Fruit fly (Drosophila melanogaster) whole organism, adult: ENCODE results near the gene CG6325.

Source experiments
- CG11617 ChIP-seq: fragments of 200-800 bp; sonication (Bioruptor generic); optimal IDR thresholded peaks from 2 replicates; lab custom pipeline; 2017; ENCODE audit warnings: mild to moderate bottlenecking, missing biosample characterization, missing genetic modification reagents, missing genetic modification characterization
- CG12768 ChIP-seq: fragments of 200-800 bp; sonication (Bioruptor generic); optimal IDR thresholded peaks from 2 replicates; lab custom pipeline; 2017; ENCODE audit warnings: missing biosample characterization, missing genetic modification characterization, mild to moderate bottlenecking, moderate library complexity, missing genetic modification reagents
- CG14711 ChIP-seq: fragments of 200-800 bp; sonication (Bioruptor generic); optimal IDR thresholded peaks from 2 replicates; lab custom pipeline; 2018; ENCODE audit warnings: missing biosample characterization, mild to moderate bottlenecking, missing genetic modification characterization, moderate library complexity
- CG1620 ChIP-seq: fragments of 200-800 bp; sonication (Bioruptor generic); optimal IDR thresholded peaks from 2 replicates; lab custom pipeline; 2016; ENCODE audit warnings: missing biosample characterization, missing genetic modification characterization
- CG33017 ChIP-seq: fragments of 200-800 bp; sonication (Bioruptor generic); optimal IDR thresholded peaks from 2 replicates; lab custom pipeline; 2018; ENCODE audit warnings: missing biosample characterization, mild to moderate bottlenecking, missing genetic modification characterization, moderate library complexity
- CG5204 ChIP-seq: fragments of 200-800 bp; sonication (Bioruptor generic); optimal IDR thresholded peaks from 2 replicates; lab custom pipeline; 2016; ENCODE audit warnings: missing biosample characterization, missing genetic modification characterization
- CG7045 ChIP-seq: fragments of 200-800 bp; sonication (Bioruptor generic); optimal IDR thresholded peaks from 2 replicates; lab custom pipeline; 2017; ENCODE audit warnings: missing biosample characterization, mild to moderate bottlenecking, missing genetic modification characterization
- CG7101 ChIP-seq: fragments of 200-800 bp; sonication (Bioruptor generic); optimal IDR thresholded peaks from 2 replicates; lab custom pipeline; 2018; ENCODE audit warnings: missing biosample characterization, mild to moderate bottlenecking, missing genetic modification characterization, moderate library complexity
- Clk ChIP-seq: fragments of 200-800 bp; sonication (Bioruptor generic); optimal IDR thresholded peaks from 2 replicates; lab custom pipeline; 2017; ENCODE audit warnings: missing biosample characterization, missing genetic modification characterization
- Crg-1 ChIP-seq: fragments of 200-800 bp; sonication (Bioruptor generic); optimal IDR thresholded peaks from 2 replicates; lab custom pipeline; 2016; ENCODE audit warnings: missing biosample characterization, missing genetic modification characterization
- Hr96 ChIP-seq: fragments of 200-800 bp; sonication (Bioruptor generic); optimal IDR thresholded peaks from 2 replicates; lab custom pipeline; 2016; ENCODE audit warnings: missing biosample characterization, missing genetic modification characterization
- Mnt ChIP-seq: fragments of 200-800 bp; sonication (Bioruptor generic); optimal IDR thresholded peaks from 2 replicates; lab custom pipeline; 2016; ENCODE audit warnings: missing biosample characterization, mild to moderate bottlenecking, missing genetic modification characterization
- bab1 ChIP-seq: fragments of 200-800 bp; sonication (Bioruptor generic); optimal IDR thresholded peaks from 3 replicates; lab custom pipeline; 2019; ENCODE audit warnings: missing biosample characterization, mild to moderate bottlenecking, missing genetic modification characterization, moderate library complexity
- cic ChIP-seq: fragments of 200-800 bp; sonication (Bioruptor generic); optimal IDR thresholded peaks from 2 replicates; lab custom pipeline; 2017; ENCODE audit warnings: missing biosample characterization, mild to moderate bottlenecking, missing genetic modification characterization, moderate library complexity
- cnc ChIP-seq, 2 experiments: fragments of >200 bp; optimal IDR thresholded peaks; 2 replicates each; lab custom pipeline; 2017
- kay ChIP-seq: fragments of 200-800 bp; sonication (Bioruptor generic); peaks from one replicate; lab custom pipeline; 2016; ENCODE audit warnings: missing biosample characterization, missing genetic modification characterization, borderline replicate concordance
- ovo ChIP-seq: fragments of 200-800 bp; sonication (Bioruptor generic); optimal IDR thresholded peaks from 2 replicates; lab custom pipeline; 2016; ENCODE audit warnings: missing biosample characterization, missing genetic modification characterization
- pad ChIP-seq: fragments of 200-800 bp; sonication (Bioruptor generic); optimal IDR thresholded peaks from 3 replicates; lab custom pipeline; 2017; ENCODE audit warnings: missing biosample characterization, missing genetic modification characterization, mild to moderate bottlenecking, moderate library complexity, missing genetic modification reagents
- tj ChIP-seq: fragments of 200-800 bp; sonication (Bioruptor generic); optimal IDR thresholded peaks from 3 replicates; lab custom pipeline; 2017; ENCODE audit warnings: missing biosample characterization, mild to moderate bottlenecking, missing genetic modification characterization, moderate library complexity
- toe ChIP-seq: fragments of 200-800 bp; sonication (Bioruptor generic); optimal IDR thresholded peaks from 2 replicates; lab custom pipeline; 2016; ENCODE audit warnings: missing biosample characterization, missing genetic modification characterization

The CG6325 gene

DNA sequence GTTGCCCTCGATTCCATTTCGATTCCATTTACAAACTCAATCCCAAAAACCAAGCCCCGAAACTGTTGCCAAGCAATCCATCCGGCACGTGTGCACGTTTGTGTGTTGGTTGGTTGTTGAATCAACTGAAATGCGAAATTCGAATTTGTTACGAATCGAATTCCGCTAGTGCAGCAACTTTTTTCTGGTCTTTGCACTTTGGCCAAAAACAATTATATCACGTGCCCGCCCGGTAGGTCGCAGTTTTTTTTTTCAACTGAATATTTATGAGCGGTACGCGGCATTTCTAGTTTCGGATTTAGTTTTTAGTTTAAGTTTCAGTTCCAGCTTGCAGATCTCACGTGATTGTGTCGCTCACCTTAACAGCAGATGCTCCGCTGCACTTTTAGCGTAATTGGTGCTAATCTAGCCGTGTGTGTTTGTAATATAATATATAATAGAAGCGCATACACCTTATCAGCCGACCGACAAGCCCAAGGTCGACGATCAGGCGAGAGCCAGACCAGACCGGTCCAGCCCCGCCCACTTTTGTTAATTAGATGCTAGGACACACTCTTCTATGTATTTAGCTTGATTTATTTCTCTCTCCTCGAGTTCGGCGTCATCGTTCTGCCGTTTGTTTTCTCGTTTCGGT lies 13.9 kb downstream of the CG6325 start:
- peak; percentile 95 for TF ChIP-seq kay
- peak; percentile 17 for TF ChIP-seq Mnt (GFP tag; lab: Kevin White, UChicago)
- TF ChIP-seq ovo (GFP tag; lab: Kevin White, UChicago), result peak; percentile 4
- TF ChIP-seq CG12768, result peak; percentile 67
- peak in 1 of 2 experiments; percentile 17 for TF ChIP-seq cnc (optimal IDR thresholded peaks at IDR 0.05; lab: Kevin White, UChicago)
- no peak for TF ChIP-seq CG5204
- peak; percentile 97 for TF ChIP-seq tj (GFP tag; lab: Kevin White, UChicago)
- no peak for TF ChIP-seq CG11617
- TF ChIP-seq cic (GFP tag; lab: Kevin White, UChicago), result peak; percentile 87

DNA sequence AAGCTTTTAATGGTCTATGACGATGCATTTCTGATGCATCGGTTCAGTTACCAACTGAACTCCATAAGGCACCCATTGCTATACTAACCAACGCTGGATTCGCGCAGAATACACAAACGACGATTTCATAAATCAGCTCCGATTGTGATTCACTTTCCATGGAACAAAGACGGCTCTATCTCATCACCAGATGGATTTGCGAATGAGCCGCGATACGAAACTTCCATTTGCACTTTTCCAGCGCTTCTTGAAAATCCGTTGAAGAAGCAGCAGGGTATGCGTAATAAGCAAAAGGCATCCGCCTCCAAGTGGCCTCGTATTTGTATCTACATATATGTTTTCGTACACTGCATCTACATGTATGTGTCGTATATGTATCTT lies 14.6 kb downstream of the CG6325 start:
- TF ChIP-seq cic (GFP tag; lab: Kevin White, UChicago) (no peak), Clk (no peak), CG7045 (GFP tag; lab: Kevin White, UChicago) (no peak), tj (GFP tag; lab: Kevin White, UChicago) (no peak), cnc (optimal IDR thresholded peaks at IDR 0.05; lab: Kevin White, UChicago) (no peak), CG33017 (tag; lab: Kevin White, UChicago) (no peak), CG5204 (no peak), CG12768 (no peak), ovo (GFP tag; lab: Kevin White, UChicago) (no peak), toe (no peak), CG1620 (GFP tag; lab: Kevin White, UChicago) (no peak), kay (no peak), pad (GFP tag; lab: Kevin White, UChicago) (no peak), CG11617 (no peak), bab1 (no peak), Mnt (GFP tag; lab: Kevin White, UChicago) (no peak), CG14711 (tag; lab: Kevin White, UChicago) (no peak), Crg-1 (GFP tag; lab: Kevin White, UChicago) (no peak), Hr96 (GFP tag; lab: Kevin White, UChicago) (no peak)

DNA sequence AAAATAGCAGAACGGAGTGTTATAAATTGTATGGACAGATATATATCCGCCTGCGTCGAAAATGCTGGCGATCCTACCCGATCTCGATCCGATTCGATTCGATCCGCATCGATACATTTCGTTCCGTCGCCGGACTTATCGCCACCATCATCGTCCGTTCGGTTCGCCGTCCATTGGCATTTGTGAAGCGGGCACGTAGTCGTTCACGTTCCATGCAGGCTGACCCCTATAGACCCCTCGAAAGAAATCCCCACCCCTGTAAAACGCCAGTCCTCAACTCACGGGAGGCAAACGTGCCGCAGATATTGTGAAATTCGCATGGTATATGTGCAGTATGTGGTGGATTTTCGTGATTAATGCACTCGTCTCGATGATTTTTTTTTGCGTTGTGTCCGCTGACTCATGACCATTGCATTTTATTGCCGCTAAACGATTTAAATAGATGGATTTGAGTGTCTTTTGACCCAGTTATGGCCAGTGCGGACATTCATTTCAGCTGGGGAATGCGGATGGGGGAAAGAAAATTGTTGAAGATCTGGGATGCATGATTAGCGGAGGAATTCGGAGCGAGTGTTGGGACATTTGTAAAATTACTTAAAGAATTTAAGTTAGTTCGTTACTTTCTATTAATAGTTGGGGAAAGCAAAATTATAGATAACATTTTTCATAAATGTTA lies 15.1 kb downstream of the CG6325 start:
- TF ChIP-seq pad (GFP tag; lab: Kevin White, UChicago), result no peak
- TF ChIP-seq cic (GFP tag; lab: Kevin White, UChicago), result peak; percentile 64
- TF ChIP-seq tj (GFP tag; lab: Kevin White, UChicago), result peak; percentile 29
- TF ChIP-seq kay, result peak; percentile 76

DNA sequence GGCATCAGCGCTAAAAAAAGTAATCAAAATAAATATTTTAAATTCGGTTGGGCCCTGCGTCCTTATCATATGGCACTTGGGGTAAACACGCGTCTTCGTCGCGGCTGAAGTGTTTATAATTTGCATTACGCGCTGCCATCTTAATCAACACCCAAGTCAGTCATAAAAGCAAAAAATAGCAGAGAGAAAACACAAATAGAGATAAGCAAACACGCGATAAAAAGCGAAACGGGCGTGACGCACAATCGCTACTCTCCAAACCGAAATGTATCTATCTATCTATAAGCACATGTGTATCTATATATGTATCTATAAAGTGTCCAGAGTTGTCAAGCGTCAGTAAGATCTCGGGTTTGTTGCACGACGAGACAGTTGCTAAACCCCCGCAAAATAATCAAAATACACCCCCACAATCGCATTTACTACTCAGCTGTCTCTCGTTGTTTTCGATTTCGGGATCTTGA lies 16.1 kb downstream of the CG6325 start:
- TF ChIP-seq CG33017 (tag; lab: Kevin White, UChicago) (peak; percentile 76), Mnt (GFP tag; lab: Kevin White, UChicago) (peak; percentile 80), CG7101 (tag; lab: Kevin White, UChicago) (peak; percentile 76), kay (peak; percentile 93), CG5204 (peak; percentile 24), CG14711 (tag; lab: Kevin White, UChicago) (peak; percentile 77), cnc (optimal IDR thresholded peaks at IDR 0.05; lab: Kevin White, UChicago) (no peak), CG7045 (GFP tag; lab: Kevin White, UChicago) (peak; percentile 83), tj (GFP tag; lab: Kevin White, UChicago) (peak; percentile 21), cic (GFP tag; lab: Kevin White, UChicago) (peak; percentile 98), Hr96 (GFP tag; lab: Kevin White, UChicago) (peak; percentile 4), CG12768 (peak; percentile 62), pad (GFP tag; lab: Kevin White, UChicago) (peak; percentile 53), bab1 (no peak), CG1620 (GFP tag; lab: Kevin White, UChicago) (peak; percentile 65), ovo (GFP tag; lab: Kevin White, UChicago) (peak; percentile 75), toe (peak; percentile 40), Crg-1 (GFP tag; lab: Kevin White, UChicago) (peak; percentile 28), Clk (peak; percentile 38), CG11617 (peak; percentile 56)

DNA sequence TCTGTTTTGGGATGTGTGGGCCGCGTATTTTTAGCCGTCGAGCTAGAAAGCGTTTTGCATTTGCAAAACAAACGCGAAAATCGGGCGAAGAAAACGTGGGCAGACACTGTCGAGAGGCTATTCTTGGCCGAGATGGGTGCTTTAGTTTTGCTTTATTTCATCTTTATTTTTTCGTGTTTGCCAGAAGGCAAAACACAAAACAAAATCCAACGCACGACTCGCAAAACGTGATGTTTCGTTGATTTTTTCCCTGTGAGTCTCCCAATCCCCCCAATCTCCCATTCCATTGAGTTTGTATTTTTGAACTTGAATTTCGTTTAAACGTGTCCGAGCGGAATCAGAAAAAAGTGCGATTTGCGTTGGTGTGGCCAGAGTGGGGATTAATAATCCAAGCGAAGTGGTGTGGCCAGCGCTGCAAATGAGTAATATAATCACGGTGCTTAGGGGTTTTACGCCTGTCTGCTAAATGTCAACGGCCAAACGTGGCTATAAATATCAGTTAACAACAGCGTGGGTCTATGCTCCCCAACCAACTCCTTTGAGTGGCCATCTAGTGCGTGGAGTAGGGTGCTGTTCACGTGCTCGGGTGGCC lies 17.1 kb downstream of the CG6325 start:
- TF ChIP-seq kay (no peak), CG7045 (GFP tag; lab: Kevin White, UChicago) (no peak), pad (GFP tag; lab: Kevin White, UChicago) (no peak), CG12768 (no peak), CG14711 (tag; lab: Kevin White, UChicago) (no peak), toe (no peak), cic (GFP tag; lab: Kevin White, UChicago) (no peak), CG33017 (tag; lab: Kevin White, UChicago) (no peak), cnc (optimal IDR thresholded peaks at IDR 0.05; lab: Kevin White, UChicago) (no peak), bab1 (no peak), tj (GFP tag; lab: Kevin White, UChicago) (no peak), CG5204 (no peak), CG11617 (no peak), Mnt (GFP tag; lab: Kevin White, UChicago) (no peak), Crg-1 (GFP tag; lab: Kevin White, UChicago) (no peak), ovo (GFP tag; lab: Kevin White, UChicago) (no peak)
